Fruit fly (Drosophila melanogaster) whole organism, pupa: ENCODE results near the gene CG15922.

Experiments used
- CG10348 ChIP-seq: fragments of 200-800 bp; sonication (Bioruptor generic); IDR thresholded peaks from 2 replicates; pipeline ENCODE4 v1.3.6; 2022; ENCODE audit warnings: missing biosample characterization, missing genetic modification characterization
- CG12605 ChIP-seq: fragments of 200-800 bp; sonication (Bioruptor generic); IDR thresholded peaks from 2 replicates; pipeline ENCODE4 v1.3.6; 2022; ENCODE audit warnings: missing biosample characterization, missing genetic modification characterization
- CG13204 ChIP-seq: fragments of 200-800 bp; sonication (Bioruptor generic); optimal IDR thresholded peaks from 2 replicates; lab custom pipeline; 2018; ENCODE audit warnings: missing biosample characterization, mild to moderate bottlenecking, missing genetic modification characterization, moderate library complexity
- CG14655 ChIP-seq: fragments of 200-800 bp; sonication (Bioruptor generic); optimal IDR thresholded peaks from 3 replicates; lab custom pipeline; 2017; ENCODE audit warnings: mild to moderate bottlenecking, missing biosample characterization, missing genetic modification reagents, missing genetic modification characterization
- CG15710 ChIP-seq: fragments of 200-800 bp; sonication (Bioruptor generic); optimal IDR thresholded peaks from 2 replicates; lab custom pipeline; 2018; ENCODE audit warnings: missing biosample characterization, mild to moderate bottlenecking, missing genetic modification characterization, moderate library complexity
- CG17806 ChIP-seq: fragments of 200-800 bp; sonication (Bioruptor generic); optimal IDR thresholded peaks from 2 replicates; lab custom pipeline; 2018; ENCODE audit warnings: missing biosample characterization, mild to moderate bottlenecking, missing genetic modification characterization, moderate library complexity
- CG32121 ChIP-seq: fragments of 200-800 bp; sonication (Bioruptor generic); IDR thresholded peaks from 2 replicates; pipeline ENCODE4 v1.3.6; 2022; ENCODE audit warnings: missing biosample characterization, missing genetic modification characterization
- CG34367 ChIP-seq: fragments of 200-800 bp; sonication (Bioruptor generic); optimal IDR thresholded peaks from 2 replicates; lab custom pipeline; 2018; ENCODE audit warnings: missing biosample characterization, mild to moderate bottlenecking, missing genetic modification characterization
- CG4496 ChIP-seq: fragments of 200-800 bp; sonication (Bioruptor generic); IDR thresholded peaks from 3 replicates; pipeline ENCODE4 v1.3.6; 2022; ENCODE audit warnings: missing biosample characterization, missing genetic modification characterization
- CG8159 ChIP-seq: fragments of 200-800 bp; sonication (Bioruptor generic); optimal IDR thresholded peaks from 3 replicates; lab custom pipeline; 2018; ENCODE audit warnings: missing biosample characterization, mild to moderate bottlenecking, missing genetic modification characterization, moderate library complexity
- CG8301 ChIP-seq: fragments of 200-800 bp; sonication (Bioruptor generic); optimal IDR thresholded peaks from 2 replicates; lab custom pipeline; 2018; ENCODE audit warnings: missing biosample characterization, mild to moderate bottlenecking, missing genetic modification characterization
- CG9948 ChIP-seq: fragments of 200-800 bp; sonication (Bioruptor generic); optimal IDR thresholded peaks from 2 replicates; lab custom pipeline; 2018; ENCODE audit warnings: missing biosample characterization, mild to moderate bottlenecking, missing genetic modification characterization, moderate library complexity
- D1 ChIP-seq: fragments of 200-800 bp; sonication (Bioruptor generic); optimal IDR thresholded peaks from 2 replicates; lab custom pipeline; 2018; ENCODE audit warnings: missing biosample characterization, mild to moderate bottlenecking, missing genetic modification characterization, moderate library complexity
- EcR ChIP-seq: fragments of 200-800 bp; sonication (Bioruptor generic); optimal IDR thresholded peaks from 3 replicates; lab custom pipeline; 2019; ENCODE audit warnings: missing biosample characterization, missing genetic modification characterization, mild to moderate bottlenecking, moderate library complexity, missing genetic modification reagents
- Ets98B ChIP-seq: fragments of 200-800 bp; sonication (Bioruptor generic); IDR thresholded peaks from 2 replicates; pipeline ENCODE4 v1.3.6; 2022; ENCODE audit warnings: missing biosample characterization, missing genetic modification characterization
- Pif1A ChIP-seq: fragments of 200-800 bp; sonication (Bioruptor generic); optimal IDR thresholded peaks from 3 replicates; lab custom pipeline; 2016; ENCODE audit warnings: missing biosample characterization, missing genetic modification characterization
- Pif1B ChIP-seq: fragments of 200-800 bp; sonication (Bioruptor generic); optimal IDR thresholded peaks from 3 replicates; lab custom pipeline; 2016; ENCODE audit warnings: missing biosample characterization, missing genetic modification characterization
- Snoo ChIP-seq: fragments of 200-800 bp; sonication (Bioruptor generic); optimal IDR thresholded peaks from 3 replicates; lab custom pipeline; 2017; ENCODE audit warnings: missing biosample characterization, mild to moderate bottlenecking, missing genetic modification characterization, inconsistent platforms
- fd96Ca ChIP-seq: fragments of 200-800 bp; sonication (Bioruptor generic); IDR thresholded peaks from 3 replicates; pipeline ENCODE4 v1.3.6; 2022; ENCODE audit warnings: missing biosample characterization, missing genetic modification characterization
- gl ChIP-seq: fragments of 200-800 bp; sonication (Bioruptor generic); optimal IDR thresholded peaks from 2 replicates; lab custom pipeline; 2018; ENCODE audit warnings: missing biosample characterization, mild to moderate bottlenecking, missing genetic modification characterization
- rn ChIP-seq: fragments of 200-800 bp; sonication (Bioruptor generic); IDR thresholded peaks from 2 replicates; pipeline ENCODE4 v1.3.6; 2022; ENCODE audit warnings: missing biosample characterization, missing genetic modification characterization

The CG15922 gene

DNA sequence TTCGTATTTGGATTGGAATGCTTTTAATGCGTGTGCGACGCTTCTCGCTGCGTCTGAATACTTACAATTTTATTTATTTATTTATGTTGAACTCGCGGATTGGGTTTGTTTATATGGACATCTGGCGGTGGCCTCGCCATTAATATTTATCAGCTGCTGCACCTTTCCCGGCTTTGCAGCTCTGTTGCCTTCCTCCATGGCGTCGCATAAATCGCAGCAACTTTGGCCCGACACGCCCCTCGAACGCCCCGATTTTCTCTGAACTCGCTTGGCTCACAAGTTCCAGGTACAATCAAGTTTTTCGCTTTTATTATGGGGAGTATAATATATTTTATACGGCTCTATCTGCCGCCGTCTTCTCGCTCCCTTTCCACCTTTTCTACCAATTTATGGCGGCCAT lies 40.0 kb upstream of the CG15922 start:
- TF ChIP-seq CG12605 (GFP tag; lab: Robert Waterston, UW) (no peak), CG4496 (no peak), CG8301 (tag; lab: Kevin White, UChicago) (no peak), D1 (tag; lab: Kevin White, UChicago) (no peak), CG15710 (no peak), CG14655 (no peak), rn (GFP tag; lab: Robert Waterston, UW) (no peak), fd96Ca (no peak), CG9948 (tag; lab: Kevin White, UChicago) (no peak), CG17806 (tag; lab: Kevin White, UChicago) (no peak), Pif1A (GFP tag; lab: Kevin White, UChicago) (no peak), CG10348 (GFP tag; lab: Robert Waterston, UW) (no peak)
- TF ChIP-seq, all 21 proteins: peak for 0

DNA sequence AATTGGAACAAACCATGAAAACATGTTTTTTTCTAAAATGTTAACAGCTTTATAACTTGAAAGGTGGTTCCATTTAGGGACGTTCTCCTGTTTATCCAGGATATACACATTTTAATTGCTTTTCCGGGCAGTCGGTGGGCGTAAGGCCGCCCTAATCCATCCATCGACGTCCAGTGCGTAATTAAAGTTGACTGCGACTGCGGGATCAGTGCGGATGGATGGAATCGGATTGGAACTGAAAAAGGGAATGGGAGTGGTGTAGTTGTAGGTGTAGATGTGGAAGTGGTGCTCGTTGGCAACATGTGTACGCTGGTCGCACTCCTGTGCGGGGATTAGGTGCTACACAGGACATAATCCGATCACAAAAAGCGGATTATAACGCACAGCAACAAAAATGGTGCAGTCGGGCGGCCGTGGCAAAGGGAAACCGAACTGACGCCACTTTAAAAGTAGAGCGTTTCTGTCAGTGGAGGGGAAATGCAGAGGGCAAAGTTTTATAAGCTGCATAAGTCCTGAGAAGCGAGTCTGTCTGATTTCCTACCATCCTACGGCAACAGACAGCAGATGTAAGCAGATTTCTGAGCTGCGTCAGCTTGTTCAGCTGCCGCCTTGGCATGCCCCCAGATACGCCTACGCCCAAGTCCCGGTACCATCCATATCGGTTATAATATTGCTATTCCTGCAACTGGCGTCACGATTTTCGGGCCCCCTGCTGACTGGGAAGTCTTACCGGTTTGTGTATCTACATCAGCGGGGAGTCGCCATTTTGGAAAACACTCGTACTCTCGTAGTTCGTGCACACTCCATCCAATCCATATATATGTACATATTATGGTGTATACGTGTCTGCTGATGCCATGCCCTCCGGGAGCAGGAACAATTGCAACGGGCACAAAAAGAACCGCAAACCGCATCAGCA lies 37.6 kb upstream of the CG15922 start:
- TF ChIP-seq CG12605 (GFP tag; lab: Robert Waterston, UW) (no peak), CG13204 (GFP tag; lab: Kevin White, UChicago) (peak; percentile 41)

DNA sequence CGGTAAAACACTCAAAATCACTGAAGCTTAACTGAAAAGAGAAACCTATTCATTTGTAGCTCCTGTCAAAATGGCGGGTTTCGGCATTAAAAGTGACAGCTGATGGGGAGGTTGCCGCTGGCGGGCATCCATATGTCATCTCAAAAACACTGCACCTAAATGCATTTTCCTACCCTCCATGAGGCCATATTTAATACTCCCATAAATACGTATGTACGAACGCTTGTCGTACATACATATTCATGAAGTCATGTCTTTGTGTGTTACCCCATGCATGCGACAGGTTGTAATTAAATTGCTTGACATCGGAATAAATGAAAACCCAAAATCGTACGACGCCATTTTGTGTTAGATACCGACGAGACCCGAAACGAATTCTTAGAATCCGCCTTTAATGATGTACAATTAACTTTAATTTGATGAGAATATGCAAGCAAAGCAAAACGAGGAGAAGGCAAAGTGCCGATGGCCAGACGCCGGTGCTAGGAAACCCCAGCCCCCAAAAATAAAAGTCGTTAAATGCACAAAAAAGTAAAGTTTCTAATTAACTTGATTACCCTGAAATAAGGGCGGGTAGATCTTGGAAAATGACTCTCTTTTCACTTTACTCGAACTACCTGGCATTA lies 36.4 kb upstream of the CG15922 start:
- TF ChIP-seq Snoo (no peak), CG9948 (tag; lab: Kevin White, UChicago) (no peak), EcR (no peak), rn (GFP tag; lab: Robert Waterston, UW) (no peak), CG4496 (no peak), gl (tag; lab: Kevin White, UChicago) (no peak)

DNA sequence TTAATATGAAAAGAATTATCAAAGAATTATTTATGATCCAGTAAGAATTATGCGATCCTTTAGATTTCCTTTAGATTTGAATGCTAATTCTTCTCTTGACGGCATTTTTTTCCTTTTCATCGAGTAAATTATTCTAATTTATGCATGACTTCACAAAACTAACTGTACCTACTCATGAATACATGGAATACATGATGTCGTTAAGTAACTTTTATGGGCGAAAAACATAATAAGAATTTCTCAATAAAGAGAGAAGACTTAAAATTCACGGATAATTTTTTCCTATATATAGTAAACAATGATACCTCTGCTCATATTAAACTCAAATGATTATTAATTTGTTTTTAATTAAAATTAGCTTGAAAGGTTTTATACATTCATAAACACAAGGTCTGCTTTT lies 35.8 kb upstream of the CG15922 start:
- TF ChIP-seq CG32121 (GFP tag; lab: Robert Waterston, UW) (no peak), Snoo (no peak), Pif1A (GFP tag; lab: Kevin White, UChicago) (no peak), CG4496 (no peak), CG8301 (tag; lab: Kevin White, UChicago) (no peak), CG10348 (GFP tag; lab: Robert Waterston, UW) (no peak), fd96Ca (no peak), CG34367 (tag; lab: Kevin White, UChicago) (no peak), CG13204 (GFP tag; lab: Kevin White, UChicago) (no peak), CG9948 (tag; lab: Kevin White, UChicago) (no peak)
- TF ChIP-seq, all 21 proteins: peak for 0

DNA sequence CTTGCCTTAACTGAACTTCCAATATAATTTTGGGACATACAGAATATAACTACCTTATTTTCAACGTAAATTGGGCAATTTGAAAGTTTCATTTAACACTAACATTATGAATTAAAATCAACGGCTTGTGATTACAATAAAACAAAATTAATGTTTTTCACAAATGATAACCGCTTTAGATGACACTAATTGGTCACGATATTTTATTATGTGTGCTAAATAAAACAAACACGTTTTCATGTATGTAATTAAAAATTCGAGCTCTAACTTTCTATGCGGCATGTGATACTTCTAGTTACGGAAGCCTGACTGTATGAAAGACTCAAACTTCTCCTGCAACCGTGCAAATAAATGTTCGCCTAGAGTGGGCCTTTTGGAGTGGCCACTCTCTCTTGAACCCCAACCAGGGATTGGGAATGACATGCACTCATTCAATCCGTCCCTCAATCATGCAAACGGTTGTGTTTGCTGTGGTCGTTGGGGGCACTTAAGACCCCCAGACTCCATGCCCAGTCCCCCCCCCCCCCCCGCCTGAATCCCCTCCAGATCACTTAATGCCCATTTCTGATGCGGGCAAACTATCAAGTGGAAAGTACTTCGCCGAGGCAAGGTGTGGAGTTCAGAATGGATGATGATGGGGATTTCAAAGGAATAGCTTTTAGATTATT lies 35.2 kb upstream of the CG15922 start:
- no peak for TF ChIP-seq EcR
- TF ChIP-seq CG8159 (tag; lab: Kevin White, UChicago) = peak; percentile 12
- no peak for TF ChIP-seq Snoo
- no peak for TF ChIP-seq CG12605 (GFP tag; lab: Robert Waterston, UW)
- TF ChIP-seq CG10348 (GFP tag; lab: Robert Waterston, UW) = no peak
- no peak; the same call in 2 of the 3 replicates for TF ChIP-seq CG4496
- TF ChIP-seq gl (tag; lab: Kevin White, UChicago) = no peak
- TF ChIP-seq rn (GFP tag; lab: Robert Waterston, UW) = no peak
- TF ChIP-seq fd96Ca = no peak
- no peak for TF ChIP-seq Pif1B (GFP tag; lab: Kevin White, UChicago)
- peak; percentile 59 for TF ChIP-seq CG14655
- peak; percentile 20 for TF ChIP-seq CG17806 (tag; lab: Kevin White, UChicago)
- TF ChIP-seq CG8301 (tag; lab: Kevin White, UChicago) = peak; percentile 18

DNA sequence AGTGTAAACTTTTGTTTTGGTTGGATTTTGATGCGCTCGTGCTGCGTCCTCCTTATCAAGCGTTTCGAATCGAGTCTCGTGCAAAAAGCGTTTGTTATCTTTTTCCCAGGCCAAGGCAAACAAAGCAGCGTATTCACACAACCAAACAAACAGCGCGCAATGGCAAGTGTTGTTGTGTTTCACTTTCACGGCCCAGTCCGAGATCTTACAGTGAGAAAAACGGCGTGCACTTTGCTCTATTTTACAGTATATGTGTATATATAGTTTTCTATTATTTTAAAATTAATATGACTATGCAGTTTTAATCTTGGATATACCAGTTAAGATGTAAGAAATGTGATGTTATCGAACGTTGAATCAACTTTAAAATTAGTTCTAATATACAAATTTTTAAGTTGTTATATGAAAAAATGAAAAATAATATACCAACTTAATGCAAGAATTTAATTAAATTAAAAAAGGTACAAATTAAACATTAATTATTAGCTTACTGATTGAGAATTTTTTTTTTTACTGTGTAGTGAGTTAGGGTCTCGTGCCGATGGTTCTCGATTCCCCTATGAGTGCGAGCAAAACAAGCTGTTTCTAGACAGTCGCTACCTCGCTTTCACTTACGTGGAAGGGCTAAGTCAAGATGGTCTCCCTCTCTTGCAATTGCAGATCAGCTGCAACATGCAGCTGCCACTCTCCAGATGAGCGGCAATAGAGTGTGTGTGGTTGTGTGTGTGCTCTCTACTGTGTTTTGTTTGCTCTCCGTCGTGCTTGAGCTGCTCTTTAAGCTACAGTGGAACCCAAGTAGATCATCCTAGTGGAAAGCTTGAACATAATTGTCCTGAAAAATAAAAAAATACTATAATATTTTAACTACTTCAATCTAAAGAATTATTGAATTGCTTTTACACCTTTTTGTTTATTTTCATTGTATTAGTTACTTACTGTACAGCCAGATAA lies 34.4 kb upstream of the CG15922 start:
- TF ChIP-seq CG12605 (GFP tag; lab: Robert Waterston, UW) (peak; percentile 83), CG4496 (peak; percentile 76), Snoo (peak; percentile 74), CG15710 (peak; percentile 96), D1 (tag; lab: Kevin White, UChicago) (peak; percentile 96), CG17806 (tag; lab: Kevin White, UChicago) (peak; percentile 95), CG10348 (GFP tag; lab: Robert Waterston, UW) (peak; percentile 8; the same call in 1 of the 2 replicates), CG8301 (tag; lab: Kevin White, UChicago) (peak; percentile 89), gl (tag; lab: Kevin White, UChicago) (peak; percentile 60), fd96Ca (peak; percentile 35; the same call in 1 of the 3 replicates), Pif1B (GFP tag; lab: Kevin White, UChicago) (peak; percentile 76), CG14655 (peak; percentile 95), Pif1A (GFP tag; lab: Kevin White, UChicago) (peak; percentile 82), CG9948 (tag; lab: Kevin White, UChicago) (peak; percentile 98), EcR (peak; percentile 54), CG8159 (tag; lab: Kevin White, UChicago) (peak; percentile 98), CG13204 (GFP tag; lab: Kevin White, UChicago) (peak; percentile 83), rn (GFP tag; lab: Robert Waterston, UW) (peak; percentile 75; the same call in 1 of the 2 replicates), CG32121 (GFP tag; lab: Robert Waterston, UW) (peak; percentile 70), Ets98B (GFP tag; lab: Robert Waterston, UW) (peak; percentile 74), CG34367 (tag; lab: Kevin White, UChicago) (peak; percentile 90)
